Worm (Caenorhabditis elegans): Measurements from ENCODE around the gene Y67D8B.3.

The Y67D8B.3 gene

ce11 chrIV:3160785-3161184 lies 41.2 kb downstream of the Y67D8B.3 start (continued):
- peak; percentile 65 for TF ChIP-seq ceh-20 (GFP tag; IDR thresholded peaks at IDR 0.05)
- TF ChIP-seq nhr-25 (tag; optimal IDR thresholded peaks at IDR 0.05; ENCODE audit: borderline replicate concordance, insufficient read depth) = peak; percentile 67
- TF ChIP-seq zfp-3 (GFP tag; conservative IDR thresholded peaks at IDR 0.05) = no peak
- TF ChIP-seq saeg-2 (GFP tag; IDR thresholded peaks at IDR 0.05) = no peak
- peak; percentile 82 for TF ChIP-seq nhr-28 (tag; optimal IDR thresholded peaks at IDR 0.05)
- TF ChIP-seq Y5F2A.4 (GFP tag; optimal IDR thresholded peaks at IDR 0.05) = no peak
- peak; percentile 78; the same call in 1 of the 2 replicates for TF ChIP-seq nhr-41 (GFP tag; IDR thresholded peaks at IDR 0.05)
- TF ChIP-seq fkh-10 (GFP tag; optimal IDR thresholded peaks at IDR 0.05) = no peak
- no peak for TF ChIP-seq dmd-8 (GFP tag; IDR thresholded peaks at IDR 0.05)
- TF ChIP-seq F26F4.8 (GFP tag; conservative IDR thresholded peaks at IDR 0.05) = no peak
- peak; percentile 56 for TF ChIP-seq ctbp-1 (GFP tag; IDR thresholded peaks at IDR 0.05)
- TF ChIP-seq fos-1 (tag; optimal IDR thresholded peaks at IDR 0.05) = no peak
- TF ChIP-seq Y105C5A.15 (GFP tag; IDR thresholded peaks at IDR 0.05) = no peak
- peak; percentile 63 to 86 for TF ChIP-seq lsy-2 (tag; optimal IDR thresholded peaks at IDR 0.05)
- peak; percentile 91 for TF ChIP-seq aha-1 (tag)
- TF ChIP-seq gei-8 (GFP tag; optimal IDR thresholded peaks at IDR 0.05) = peak; percentile 2
- TF ChIP-seq cey-2 (tag; optimal IDR thresholded peaks at IDR 0.05; ENCODE audit: borderline replicate concordance, insufficient read depth) = no peak
- TF ChIP-seq snpc-1.2 (GFP tag; IDR thresholded peaks at IDR 0.05) = no peak
- TF ChIP-seq pqm-1 (tag; optimal IDR thresholded peaks at IDR 0.05) = peak; percentile 51
- peak; percentile 96 for TF ChIP-seq hlh-11 (tag; optimal IDR thresholded peaks at IDR 0.05)
- TF ChIP-seq lin-38 (GFP tag; IDR thresholded peaks at IDR 0.05) = peak; percentile 58
- TF ChIP-seq dpl-1 (GFP tag; optimal IDR thresholded peaks at IDR 0.05) = peak; percentile 48
- peak; percentile 95 for TF ChIP-seq hmg-1.1 (GFP tag; IDR thresholded peaks at IDR 0.05)
- no peak for TF ChIP-seq nhr-42 (GFP tag; IDR thresholded peaks at IDR 0.05)
- no peak for TF ChIP-seq sdz-12 (GFP tag; optimal IDR thresholded peaks at IDR 0.05)
- peak; percentile 46 for TF ChIP-seq nhr-77 (tag; optimal IDR thresholded peaks at IDR 0.05)
- no peak for TF ChIP-seq ztf-11 (tag; optimal IDR thresholded peaks at IDR 0.05)
- TF ChIP-seq tra-1 (GFP tag; IDR thresholded peaks at IDR 0.05) = 0 out of 2 replicates have a peak, but pooled peaks have one; percentile 49
- TF ChIP-seq hlh-30 (tag; optimal IDR thresholded peaks at IDR 0.05; ENCODE audit: insufficient read depth) = peak; percentile 91
- TF ChIP-seq nhr-6 (tag; optimal IDR thresholded peaks at IDR 0.05) = peak; percentile 88
- no peak for TF ChIP-seq lin-13 (GFP tag; optimal IDR thresholded peaks at IDR 0.05)
- TF ChIP-seq ceh-62 (tag; optimal IDR thresholded peaks at IDR 0.05) = no peak
- no peak for TF ChIP-seq dmd-9 (GFP tag; IDR thresholded peaks at IDR 0.05)
- TF ChIP-seq ama-1 (optimal IDR thresholded peaks at IDR 0.05) = no peak
- TF ChIP-seq pha-4 (GFP tag; IDR thresholded peaks at IDR 0.05) = peak; percentile 57; the same call in 1 of the 2 replicates
- TF ChIP-seq pha-4 (tag; optimal IDR thresholded peaks at IDR 0.05) = peak; percentile 28
- no peak for TF ChIP-seq Y75B8A.6 (GFP tag; IDR thresholded peaks at IDR 0.05)

DNA sequence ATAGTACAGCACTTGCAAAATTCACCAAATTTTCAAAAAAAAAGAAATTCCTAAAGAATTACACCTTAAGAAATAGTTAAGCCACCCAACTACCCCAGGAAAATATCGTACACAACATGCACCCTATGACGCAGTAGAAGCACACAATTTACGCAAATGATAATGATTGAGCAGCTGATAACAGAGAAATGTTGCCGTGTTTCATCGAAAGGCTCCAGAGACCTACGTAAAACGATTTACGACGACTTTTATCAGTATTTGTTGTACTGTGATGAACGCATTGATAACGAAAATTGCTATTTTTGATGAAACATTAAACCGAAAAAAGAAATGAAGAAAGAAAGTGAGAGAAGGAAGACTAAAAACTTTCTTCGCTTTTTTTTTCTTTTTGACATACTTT lies 43.8 kb downstream of the Y67D8B.3 start:
- TF ChIP-seq daf-16 (GFP tag; optimal IDR thresholded peaks at IDR 0.05) (no peak), daf-16 (tag; optimal IDR thresholded peaks at IDR 0.05) (peak; percentile 97), mes-2 (tag; optimal IDR thresholded peaks at IDR 0.05; ENCODE audit: poor library complexity, severe bottlenecking) (peak; percentile 39), Y48G9A.11 (GFP tag; IDR thresholded peaks at IDR 0.05) (no peak), php-3 (GFP tag; IDR thresholded peaks at IDR 0.05) (peak; percentile 96), dve-1 (tag; optimal IDR thresholded peaks at IDR 0.05; ENCODE audit: insufficient read depth) (peak; percentile 89), nhr-6 (tag; optimal IDR thresholded peaks at IDR 0.05) (peak; percentile 28), zip-11 (GFP tag; IDR thresholded peaks at IDR 0.05) (no peak), D1046.2 (GFP tag; IDR thresholded peaks at IDR 0.05) (no peak), madf-5 (GFP tag; IDR thresholded peaks at IDR 0.05) (no peak), spr-1 (tag; optimal IDR thresholded peaks at IDR 0.05) (no peak), mdl-1 (tag; optimal IDR thresholded peaks at IDR 0.05) (peak in 1 of 2 experiments; percentile 39), unc-39 (tag; optimal IDR thresholded peaks at IDR 0.05) (no peak), F44E2.7 (GFP tag; IDR thresholded peaks at IDR 0.05) (no peak), pqm-1 (tag; optimal IDR thresholded peaks at IDR 0.05) (peak; percentile 99), nhr-111 (GFP tag; optimal IDR thresholded peaks at IDR 0.05) (no peak), mep-1 (tag; optimal IDR thresholded peaks at IDR 0.05) (peak; percentile 1), nhr-48 (tag; optimal IDR thresholded peaks at IDR 0.05) (peak; percentile 73), hlh-30 (tag; optimal IDR thresholded peaks at IDR 0.05; ENCODE audit: insufficient read depth) (peak; percentile 59)
